Worm (Caenorhabditis elegans) whole organism, L3 larva: ENCODE measurements around the gene str-207.

ENCODE experiments used
- R02D3.7 ChIP-seq: fragments of 150-350 bp; optimal IDR thresholded peaks from 2 replicates; lab custom pipeline; 2014; ENCODE audit warnings: missing biosample characterization, missing genetic modification characterization
- ama-1 ChIP-seq: fragments of 150-350 bp; optimal IDR thresholded peaks from 2 replicates; lab custom pipeline; 2018
- ceh-16 ChIP-seq: sonication (generic microtip); optimal IDR thresholded peaks from 2 replicates; lab custom pipeline; 2017; ENCODE audit warnings: missing biosample characterization, missing genetic modification characterization
- ceh-28 ChIP-seq: fragments of 150-350 bp; optimal IDR thresholded peaks from 2 replicates; lab custom pipeline; 2014; ENCODE audit warnings: missing biosample characterization, missing genetic modification reagents, missing genetic modification characterization
- ceh-82 ChIP-seq: fragments of 150-350 bp; optimal IDR thresholded peaks from 2 replicates; lab custom pipeline; 2014; ENCODE audit warnings: missing biosample characterization, missing genetic modification characterization
- ceh-9 ChIP-seq: sonication (generic microtip); optimal IDR thresholded peaks from 2 replicates; lab custom pipeline; 2018; ENCODE audit warnings: missing biosample characterization, missing genetic modification characterization
- daf-12 ChIP-seq: fragments of 150-350 bp; optimal IDR thresholded peaks from 2 replicates; lab custom pipeline; 2014; ENCODE audit warnings: missing biosample characterization, missing genetic modification reagents, missing genetic modification characterization
- egl-27 ChIP-seq: sonication (generic microtip); optimal IDR thresholded peaks from 4 replicates; lab custom pipeline; 2017; ENCODE audit warnings: missing biosample characterization, missing genetic modification reagents, missing genetic modification characterization
- elt-1 ChIP-seq: fragments of 150-350 bp; optimal IDR thresholded peaks from 2 replicates; lab custom pipeline; 2014; ENCODE audit warnings: missing biosample characterization, missing genetic modification characterization
- elt-2 ChIP-seq: sonication (generic microtip); optimal IDR thresholded peaks from 2 replicates; lab custom pipeline; 2016; ENCODE audit warnings: missing genetic modification reagents, mild to moderate bottlenecking, missing genetic modification characterization, missing compliant biosample characterization
- elt-3 ChIP-seq, 3 experiments: fragments of 150-350 bp in 1 of 3; sonication (generic microtip) in 2 of 3; optimal IDR thresholded peaks; 2 replicates in 2 of 3; 4 replicates in 1 of 3; lab custom pipeline; 2014 to 2017; ENCODE audit warnings: missing biosample characterization in 3 of 3, missing genetic modification characterization in 3 of 3
- eor-1 ChIP-seq, 2 experiments: fragments of 150-350 bp; optimal IDR thresholded peaks; 2 replicates each; lab custom pipeline; 2014 to 2018; ENCODE audit warnings: missing biosample characterization in 2 of 2, missing genetic modification characterization in 2 of 2
- fkh-10 ChIP-seq: sonication (generic microtip); optimal IDR thresholded peaks from 2 replicates; lab custom pipeline; 2017; ENCODE audit warnings: missing biosample characterization, missing genetic modification reagents, missing genetic modification characterization
- fkh-2 ChIP-seq: fragments of 150-350 bp; optimal IDR thresholded peaks from 2 replicates; lab custom pipeline; 2014; ENCODE audit warnings: missing biosample characterization, missing genetic modification reagents, missing genetic modification characterization
- fos-1 ChIP-seq: fragments of 150-350 bp; optimal IDR thresholded peaks from 2 replicates; lab custom pipeline; 2014; ENCODE audit warnings: missing biosample characterization, missing genetic modification characterization
- hmg-11 ChIP-seq: sonication (generic microtip); optimal IDR thresholded peaks from 2 replicates; lab custom pipeline; 2016; ENCODE audit warnings: missing genetic modification characterization, missing compliant biosample characterization
- lin-15B ChIP-seq: fragments of 150-350 bp; optimal IDR thresholded peaks from 2 replicates; lab custom pipeline; 2014; ENCODE audit warnings: missing biosample characterization, missing genetic modification characterization
- lin-39 ChIP-seq: fragments of 150-350 bp; optimal IDR thresholded peaks from 2 replicates; lab custom pipeline; 2018; ENCODE audit warnings: missing biosample characterization, missing genetic modification reagents, missing genetic modification characterization
- lsy-12 ChIP-seq: sonication (generic microtip); optimal IDR thresholded peaks from 2 replicates; lab custom pipeline; 2016; ENCODE audit warnings: mild to moderate bottlenecking, missing genetic modification characterization, missing compliant biosample characterization
- mdl-1 ChIP-seq: fragments of 150-350 bp; optimal IDR thresholded peaks from 2 replicates; lab custom pipeline; 2014; ENCODE audit warnings: missing biosample characterization, missing genetic modification characterization
- nfya-1 ChIP-seq: sonication (generic microtip); optimal IDR thresholded peaks from 2 replicates; lab custom pipeline; 2017; ENCODE audit warnings: missing genetic modification characterization, mild to moderate bottlenecking, missing compliant biosample characterization, antibody characterized with exemption, moderate library complexity; ENCODE audit not compliant: insufficient read depth
- nhr-11 ChIP-seq: fragments of 150-350 bp; optimal IDR thresholded peaks from 2 replicates; lab custom pipeline; 2014; ENCODE audit warnings: missing biosample characterization, missing genetic modification characterization
- nhr-12 ChIP-seq: fragments of 150-350 bp; optimal IDR thresholded peaks from 2 replicates; lab custom pipeline; 2014; ENCODE audit warnings: missing biosample characterization, missing genetic modification characterization
- nhr-23 ChIP-seq: fragments of 150-350 bp; optimal IDR thresholded peaks from 2 replicates; lab custom pipeline; 2014; ENCODE audit warnings: missing biosample characterization, missing genetic modification reagents, missing genetic modification characterization
- nhr-237 ChIP-seq: fragments of 150-350 bp; optimal IDR thresholded peaks from 2 replicates; lab custom pipeline; 2014; ENCODE audit warnings: missing biosample characterization, missing genetic modification characterization
- nhr-25 ChIP-seq: sonication (generic microtip); optimal IDR thresholded peaks from 2 replicates; lab custom pipeline; 2017; ENCODE audit warnings: missing biosample characterization, missing genetic modification characterization
- nhr-28 ChIP-seq: fragments of 150-350 bp; optimal IDR thresholded peaks from 2 replicates; lab custom pipeline; 2014; ENCODE audit warnings: missing biosample characterization, missing genetic modification characterization
- nhr-43 ChIP-seq: sonication (generic microtip); optimal IDR thresholded peaks from 2 replicates; lab custom pipeline; 2016; ENCODE audit warnings: mild to moderate bottlenecking, missing genetic modification characterization, missing compliant biosample characterization; ENCODE audit not compliant: poor library complexity, severe bottlenecking
- nhr-67 ChIP-seq: fragments of 150-350 bp; optimal IDR thresholded peaks from 2 replicates; lab custom pipeline; 2014; ENCODE audit warnings: missing biosample characterization, missing genetic modification characterization
- nhr-76 ChIP-seq: fragments of 150-350 bp; sonication (generic microtip); optimal IDR thresholded peaks from 5 replicates; lab custom pipeline; 2014; ENCODE audit warnings: missing biosample characterization, missing genetic modification characterization
- pha-4 ChIP-seq: fragments of 150-350 bp; optimal IDR thresholded peaks from 2 replicates; lab custom pipeline; 2014; ENCODE audit warnings: missing biosample characterization, missing genetic modification reagents, missing genetic modification characterization
- pqm-1 ChIP-seq: fragments of 150-350 bp; optimal IDR thresholded peaks from 2 replicates; lab custom pipeline; 2017; ENCODE audit warnings: missing biosample characterization, missing genetic modification characterization, inconsistent platforms
- sea-2 ChIP-seq: fragments of 150-350 bp; sonication (generic microtip); optimal IDR thresholded peaks from 4 replicates; lab custom pipeline; 2014; ENCODE audit warnings: missing biosample characterization, missing genetic modification reagents, missing genetic modification characterization
- snpc-4 ChIP-seq: fragments of 150-350 bp; optimal IDR thresholded peaks from 2 replicates; lab custom pipeline; 2014; ENCODE audit warnings: missing biosample characterization, missing genetic modification characterization
- tbx-2 ChIP-seq: sonication (generic microtip); optimal IDR thresholded peaks from 2 replicates; lab custom pipeline; 2016; ENCODE audit warnings: mild to moderate bottlenecking, missing genetic modification characterization, missing compliant biosample characterization
- unc-39 ChIP-seq: sonication (generic microtip); optimal IDR thresholded peaks from 4 replicates; lab custom pipeline; 2017; ENCODE audit warnings: missing biosample characterization, missing genetic modification characterization
- zag-1 ChIP-seq: fragments of 150-350 bp; optimal IDR thresholded peaks from 2 replicates; lab custom pipeline; 2014; ENCODE audit warnings: missing biosample characterization, missing genetic modification characterization
- ztf-11 ChIP-seq: fragments of 150-350 bp; optimal IDR thresholded peaks from 2 replicates; lab custom pipeline; 2014; ENCODE audit warnings: missing biosample characterization, missing genetic modification characterization
- ztf-4 ChIP-seq: fragments of 150-350 bp; optimal IDR thresholded peaks from 2 replicates; lab custom pipeline; 2014; ENCODE audit warnings: missing biosample characterization, missing genetic modification characterization

str-207 gene

DNA sequence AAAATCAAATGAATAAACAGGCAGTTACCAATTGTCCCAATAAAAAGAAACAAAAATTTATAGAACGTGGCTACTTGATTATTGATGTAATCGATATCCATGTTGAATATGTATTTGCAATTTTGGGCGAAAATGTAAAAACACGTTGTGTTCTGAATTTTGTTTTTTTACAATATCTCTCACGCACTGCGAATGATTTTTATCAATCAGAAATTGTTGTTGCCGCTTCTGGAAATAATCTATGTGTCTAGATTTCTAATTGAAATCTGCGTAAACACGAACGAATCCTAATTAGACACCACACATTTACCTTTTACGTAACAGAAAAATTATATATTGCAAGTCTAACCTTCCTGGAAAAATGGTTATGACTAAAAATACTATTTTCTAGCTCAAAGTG is 31.6 kb downstream of the str-207 start, which contains the start of gene srsx-13:
Gene srsx-13, minus strand, starts transcription at position 101 of the 400 bp plus-strand sequence.
- no peak for TF ChIP-seq elt-1 (tag; lab: Kevin White, UChicago)
- no peak for TF ChIP-seq nhr-25
- no peak for TF ChIP-seq nhr-76 (tag; lab: Kevin White, UChicago)
- TF ChIP-seq lsy-12 (tag; lab: Kevin White, UChicago): no peak
- no peak for TF ChIP-seq nfya-1 (tag; lab: Kevin White, UChicago)
- no peak for TF ChIP-seq ztf-11 (tag; lab: Kevin White, UChicago)
- no peak for TF ChIP-seq nhr-12 (tag; lab: Kevin White, UChicago)
- no peak for TF ChIP-seq daf-12
- TF ChIP-seq ceh-82 (tag; lab: Kevin White, UChicago): no peak
- TF ChIP-seq ceh-28 (tag; lab: Kevin White, UChicago): no peak
- TF ChIP-seq nhr-23: no peak
- no peak for TF ChIP-seq ama-1
- no peak for TF ChIP-seq nhr-237
- no peak for TF ChIP-seq nhr-67 (tag; lab: Kevin White, UChicago)
- no peak for TF ChIP-seq fkh-10
- TF ChIP-seq lin-39: no peak
- TF ChIP-seq elt-3 (tag; optimal IDR thresholded peaks at IDR 0.05; lab: Kevin White, UChicago): no peak

- TF ChIP-seq eor-1 (tag; optimal IDR thresholded peaks at IDR 0.05; lab: Kevin White, UChicago) (no peak), ceh-9 (no peak), ztf-4 (tag; lab: Kevin White, UChicago) (no peak), nhr-76 (tag; lab: Kevin White, UChicago) (no peak), snpc-4 (tag; lab: Kevin White, UChicago) (no peak), pha-4 (tag; lab: Kevin White, UChicago) (no peak), lin-15B (no peak), unc-39 (tag; lab: Kevin White, UChicago) (no peak), hmg-11 (no peak), nhr-28 (tag; lab: Kevin White, UChicago) (no peak), fos-1 (no peak), elt-2 (tag; lab: Kevin White, UChicago) (no peak), tbx-2 (tag; lab: Kevin White, UChicago) (no peak)
Observed at ce11 chrV:4987097-4987496, 35.6 kb downstream of the str-207 start, which contains the start of gene ncx-8. TSS of gene ncx-8 (minus strand) at chrV:4987197.

DNA sequence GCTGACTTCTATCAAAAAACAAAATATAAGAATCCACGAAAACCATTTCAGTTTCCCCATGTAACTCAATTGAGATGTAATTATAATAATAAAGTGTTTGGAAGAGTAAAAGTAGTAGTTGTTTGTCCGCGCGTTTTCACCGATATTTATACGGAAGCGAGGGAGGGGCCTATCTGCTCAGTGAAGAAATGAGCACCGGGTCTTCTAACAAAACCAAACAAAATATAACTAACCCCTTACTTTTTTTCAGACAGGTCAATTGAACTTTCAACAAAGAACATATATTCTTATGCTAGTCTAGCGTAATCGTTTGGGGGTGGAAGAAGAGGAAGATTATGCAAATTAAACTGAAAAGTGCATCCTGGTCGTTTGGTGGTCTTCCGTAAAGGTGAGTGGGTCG is 43.6 kb downstream of the str-207 start, which contains the start of gene ncx-9:
Gene ncx-9, minus strand, starts transcription at position 101 of the 400 bp plus-strand sequence.
- TF ChIP-seq zag-1: no peak
- TF ChIP-seq fkh-2 (tag; lab: Kevin White, UChicago): no peak
- TF ChIP-seq elt-2 (tag; lab: Kevin White, UChicago): no peak
- TF ChIP-seq pha-4 (tag; lab: Kevin White, UChicago): no peak
- TF ChIP-seq unc-39 (tag; lab: Kevin White, UChicago): no peak
- no peak for TF ChIP-seq nhr-11
- TF ChIP-seq hmg-11: no peak
- TF ChIP-seq mdl-1 (tag; lab: Kevin White, UChicago): no peak
- no peak for TF ChIP-seq ama-1
- no peak for TF ChIP-seq lsy-12 (tag; lab: Kevin White, UChicago)
- TF ChIP-seq egl-27 (tag; lab: Kevin White, UChicago): no peak
- TF ChIP-seq nhr-76 (tag; lab: Kevin White, UChicago): no peak
- TF ChIP-seq sea-2 (GFP tag; lab: Kevin White, UChicago): no peak
- TF ChIP-seq pqm-1: no peak
- no peak for TF ChIP-seq R02D3.7
- no peak for TF ChIP-seq nhr-43 (tag; lab: Kevin White, UChicago)
- TF ChIP-seq, all 47 proteins: peak for 0

ce11 chrV:5000406-5000805 is 48.9 kb downstream of the str-207 start, which contains the start of gene ugt-7:
TSS of gene ugt-7 (minus strand) at chrV:5000566.
- TF ChIP-seq ceh-16 (tag; lab: Kevin White, UChicago) (no peak), pqm-1 (peak; percentile 27), elt-2 (tag; lab: Kevin White, UChicago) (peak; percentile 57)
- TF ChIP-seq, all 47 proteins: peak for 2
